Worm (Caenorhabditis elegans) whole organism, L4 larva: Measurements from ENCODE around the gene gcy-21.

Source experiments
- D1046.2 ChIP-seq: fragments of 200-800 bp; sonication (Bioruptor generic); IDR thresholded peaks from 2 replicates; pipeline ENCODE4 v1.3.6; 2022; ENCODE audit warnings: missing genetic modification characterization, missing compliant biosample characterization
- F10B5.3 ChIP-seq: sonication (generic microtip); optimal IDR thresholded peaks from 2 replicates; lab custom pipeline; 2016; ENCODE audit warnings: mild to moderate bottlenecking, missing genetic modification characterization, missing compliant biosample characterization
- F26F4.8 ChIP-seq: fragments of 200-800 bp; sonication (Bioruptor generic); conservative IDR thresholded peaks from 2 replicates; pipeline ENCODE4 v1.3.6; 2022; ENCODE audit warnings: missing genetic modification characterization, missing compliant biosample characterization
- F44E2.7 ChIP-seq: fragments of 200-800 bp; sonication (Bioruptor generic); IDR thresholded peaks from 2 replicates; pipeline ENCODE4 v2.1.2; 2022; ENCODE audit warnings: missing genetic modification characterization, missing compliant biosample characterization
- aha-1 ChIP-seq: fragments of 150-350 bp; peaks from one replicate; lab custom pipeline; 2014; ENCODE audit warnings: missing biosample characterization, missing genetic modification characterization
- ceh-32 ChIP-seq: sonication (generic microtip); optimal IDR thresholded peaks from 2 replicates; lab custom pipeline; 2016; ENCODE audit warnings: mild to moderate bottlenecking, missing genetic modification characterization, missing compliant biosample characterization; ENCODE audit not compliant: poor library complexity
- ceh-44 ChIP-seq: fragments of 200-800 bp; sonication (Bioruptor generic); IDR thresholded peaks from 2 replicates; pipeline ENCODE4 v1.3.6; 2022; ENCODE audit warnings: missing genetic modification reagents, missing genetic modification characterization, missing compliant biosample characterization
- cey-2 ChIP-seq: sonication (generic microtip); optimal IDR thresholded peaks from 3 replicates; lab custom pipeline; 2017; ENCODE audit warnings: missing genetic modification characterization, mild to moderate bottlenecking, missing compliant biosample characterization, antibody characterized with exemption, borderline replicate concordance; ENCODE audit not compliant: insufficient read depth
- ctbp-1 ChIP-seq: fragments of 200-800 bp; sonication (Bioruptor generic); IDR thresholded peaks from 2 replicates; pipeline ENCODE4 v1.3.6; 2022; ENCODE audit warnings: missing genetic modification reagents, missing genetic modification characterization, missing compliant biosample characterization
- daf-16 ChIP-seq, 3 experiments: sonication (generic microtip); optimal IDR thresholded peaks; 2 replicates each; lab custom pipeline; 2016 to 2017; ENCODE audit warnings: missing genetic modification characterization in 3 of 3, missing genetic modification reagents in 3 of 3, mild to moderate bottlenecking in 2 of 3, missing compliant biosample characterization in 2 of 3, missing biosample characterization in 1 of 3, moderate library complexity in 1 of 3
- daf-8 ChIP-seq: fragments of 200-800 bp; sonication (Bioruptor generic); IDR thresholded peaks from 2 replicates; pipeline ENCODE4 v1.3.6; 2022; ENCODE audit warnings: missing genetic modification characterization, missing compliant biosample characterization
- dmd-8 ChIP-seq: fragments of 200-800 bp; sonication (Bioruptor generic); IDR thresholded peaks from 2 replicates; pipeline ENCODE4 v1.3.6; 2022; ENCODE audit warnings: missing genetic modification characterization, missing compliant biosample characterization
- dmd-9 ChIP-seq: fragments of 200-800 bp; sonication (Bioruptor generic); IDR thresholded peaks from 2 replicates; pipeline ENCODE4 v1.3.6; 2022; ENCODE audit warnings: missing genetic modification reagents, missing genetic modification characterization, missing compliant biosample characterization
- dpl-1 ChIP-seq: fragments of 150-350 bp; optimal IDR thresholded peaks from 2 replicates; lab custom pipeline; 2014; ENCODE audit warnings: missing biosample characterization, missing genetic modification reagents, missing genetic modification characterization
- duxl-1 ChIP-seq: sonication (generic microtip); optimal IDR thresholded peaks from 2 replicates; lab custom pipeline; 2016; ENCODE audit warnings: mild to moderate bottlenecking, missing genetic modification characterization, moderate library complexity, missing compliant biosample characterization; ENCODE audit not compliant: poor library complexity
- hlh-30 ChIP-seq: sonication (generic microtip); optimal IDR thresholded peaks from 2 replicates; lab custom pipeline; 2017; ENCODE audit warnings: antibody characterized with exemption, mild to moderate bottlenecking, missing genetic modification characterization, missing compliant biosample characterization; ENCODE audit not compliant: insufficient read depth
- lin-1 ChIP-seq: fragments of 200-800 bp; sonication (Bioruptor generic); IDR thresholded peaks from 2 replicates; pipeline ENCODE4 v1.3.6; 2022; ENCODE audit warnings: missing genetic modification reagents, missing genetic modification characterization, missing compliant biosample characterization
- lin-13 ChIP-seq: fragments of 150-350 bp; optimal IDR thresholded peaks from 2 replicates; lab custom pipeline; 2014; ENCODE audit warnings: missing biosample characterization, missing genetic modification reagents, missing genetic modification characterization
- lin-29 ChIP-seq: fragments of 200-800 bp; sonication (Bioruptor generic); IDR thresholded peaks from 2 replicates; pipeline ENCODE4 v1.3.6; 2022; ENCODE audit warnings: missing genetic modification reagents, missing genetic modification characterization, missing compliant biosample characterization
- lin-39 ChIP-seq: fragments of 150-350 bp; optimal IDR thresholded peaks from 2 replicates; lab custom pipeline; 2014; ENCODE audit warnings: missing biosample characterization, missing genetic modification reagents, missing genetic modification characterization
- lir-3 ChIP-seq: sonication (generic microtip); optimal IDR thresholded peaks from 2 replicates; lab custom pipeline; 2016; ENCODE audit warnings: mild to moderate bottlenecking, missing genetic modification characterization, missing compliant biosample characterization
- lsy-2 ChIP-seq, 2 experiments: fragments of 150-350 bp in 1 of 2; sonication (generic microtip) in 1 of 2; optimal IDR thresholded peaks; 2 replicates each; lab custom pipeline; 2014 to 2017; ENCODE audit warnings: missing biosample characterization in 2 of 2, missing genetic modification characterization in 2 of 2
- madf-5 ChIP-seq, 2 experiments: fragments of 200-800 bp; sonication (Bioruptor generic); IDR thresholded peaks; 2 replicates each; pipeline ENCODE4 v1.3.6; 2022; ENCODE audit warnings: missing compliant biosample characterization in 2 of 2, missing genetic modification characterization in 2 of 2
- madf-9 ChIP-seq: fragments of 200-800 bp; sonication (Bioruptor generic); conservative IDR thresholded peaks from 2 replicates; pipeline ENCODE4 v1.3.6; 2022; ENCODE audit warnings: missing genetic modification reagents, missing genetic modification characterization, missing compliant biosample characterization
- mdl-1 ChIP-seq, 2 experiments: fragments of 150-350 bp in 1 of 2; sonication (generic microtip) in 1 of 2; optimal IDR thresholded peaks; 2 replicates each; lab custom pipeline; 2014 to 2017; ENCODE audit warnings: missing biosample characterization in 2 of 2, missing genetic modification characterization in 2 of 2
- mdt-29 ChIP-seq: fragments of 200-800 bp; sonication (Bioruptor generic); IDR thresholded peaks from 2 replicates; pipeline ENCODE4 v1.3.6; 2022; ENCODE audit warnings: missing genetic modification reagents, missing genetic modification characterization, missing compliant biosample characterization
- nhr-11 ChIP-seq: fragments of 150-350 bp; optimal IDR thresholded peaks from 2 replicates; lab custom pipeline; 2014; ENCODE audit warnings: missing biosample characterization, missing genetic modification characterization
- nhr-237 ChIP-seq: sonication (generic microtip); optimal IDR thresholded peaks from 2 replicates; lab custom pipeline; 2017; ENCODE audit warnings: missing biosample characterization, missing genetic modification characterization
- nhr-25 ChIP-seq: sonication (generic microtip); optimal IDR thresholded peaks from 2 replicates; lab custom pipeline; 2017; ENCODE audit warnings: missing genetic modification characterization, mild to moderate bottlenecking, missing compliant biosample characterization, antibody characterized with exemption, moderate library complexity, borderline replicate concordance; ENCODE audit not compliant: insufficient read depth
- nhr-41 ChIP-seq: fragments of 200-800 bp; sonication (Bioruptor generic); IDR thresholded peaks from 2 replicates; pipeline ENCODE4 v1.3.6; 2022; ENCODE audit warnings: missing genetic modification reagents, missing genetic modification characterization, missing compliant biosample characterization
- nhr-77 ChIP-seq: fragments of 150-350 bp; optimal IDR thresholded peaks from 2 replicates; lab custom pipeline; 2014; ENCODE audit warnings: missing biosample characterization, missing genetic modification characterization
- saeg-2 ChIP-seq: fragments of 200-800 bp; sonication (Bioruptor generic); IDR thresholded peaks from 2 replicates; pipeline ENCODE4 v1.3.6; 2022; ENCODE audit warnings: missing genetic modification reagents, missing genetic modification characterization, missing compliant biosample characterization
- snpc-4 ChIP-seq: fragments of 150-350 bp; optimal IDR thresholded peaks from 2 replicates; lab custom pipeline; 2014; ENCODE audit warnings: missing biosample characterization, missing genetic modification characterization
- vab-7 ChIP-seq: fragments of 200-800 bp; sonication (Bioruptor generic); IDR thresholded peaks from 2 replicates; pipeline ENCODE4 v1.3.6; 2022; ENCODE audit warnings: missing genetic modification reagents, missing genetic modification characterization, missing compliant biosample characterization

The gcy-21 gene

ce11 chrII:2684208-2684607 lies 24.7 kb downstream of the gcy-21 start, which contains the start of gene ceh-87:
Gene ceh-87, minus strand, starts transcription at chrII:2684308.
- TF ChIP-seq madf-9 (GFP tag; lab: Robert Waterston, UW): no peak
- no peak for TF ChIP-seq dpl-1 (GFP tag; lab: Kevin White, UChicago)
- TF ChIP-seq lir-3: no peak
- TF ChIP-seq ceh-44 (GFP tag; lab: Robert Waterston, UW): no peak
- no peak for TF ChIP-seq D1046.2
- no peak for TF ChIP-seq madf-5 (GFP tag; IDR thresholded peaks at IDR 0.05; lab: Robert Waterston, UW)
- TF ChIP-seq lin-39 (tag; lab: Kevin White, UChicago): no peak
- TF ChIP-seq dmd-8 (GFP tag; lab: Robert Waterston, UW): no peak
- no peak for TF ChIP-seq vab-7 (GFP tag; lab: Robert Waterston, UW)
- no peak for TF ChIP-seq lsy-2 (tag; optimal IDR thresholded peaks at IDR 0.05; lab: Kevin White, UChicago)
- TF ChIP-seq cey-2 (tag; lab: Kevin White, UChicago): no peak
- TF ChIP-seq lin-29 (GFP tag; lab: Robert Waterston, UW): no peak
- TF ChIP-seq nhr-77 (tag; lab: Kevin White, UChicago): no peak
- no peak for TF ChIP-seq daf-8 (GFP tag; lab: Robert Waterston, UW)
- TF ChIP-seq ceh-32: no peak
- no peak for TF ChIP-seq hlh-30 (tag; lab: Kevin White, UChicago)
- no peak for TF ChIP-seq duxl-1 (tag; lab: Kevin White, UChicago)
- no peak for TF ChIP-seq nhr-41 (GFP tag; lab: Robert Waterston, UW)
- no peak for TF ChIP-seq snpc-4 (tag; lab: Kevin White, UChicago)
- TF ChIP-seq mdl-1 (tag; optimal IDR thresholded peaks at IDR 0.05; lab: Kevin White, UChicago): no peak

- TF ChIP-seq aha-1 (tag; lab: Kevin White, UChicago) (peak; percentile 96), lin-13 (GFP tag; lab: Kevin White, UChicago) (no peak), madf-9 (GFP tag; lab: Robert Waterston, UW) (no peak)
Observed at ce11 chrII:2684783-2685182, 25.3 kb downstream of the gcy-21 start.

ce11 chrII:2686985-2687675 lies 27.7 kb downstream of the gcy-21 start, which contains the start of the genes sup-9 and nspf-1:
Gene sup-9, minus strand, starts transcription at chrII:2687027.
Gene nspf-1, plus strand, starts transcription at chrII:2687625.
- TF ChIP-seq saeg-2 (GFP tag; lab: Robert Waterston, UW) (no peak), mdt-29 (GFP tag; lab: Robert Waterston, UW) (no peak), daf-16 (GFP tag; optimal IDR thresholded peaks at IDR 0.05; lab: Kevin White, UChicago) (peak in 1 of 2 experiments; percentile 45), daf-16 (tag; optimal IDR thresholded peaks at IDR 0.05; lab: Kevin White, UChicago) (no peak), F44E2.7 (no peak), nhr-237 (no peak), aha-1 (tag; lab: Kevin White, UChicago) (no peak), nhr-11 (tag; lab: Kevin White, UChicago) (peak; percentile 9), ceh-32 (no peak), F26F4.8 (GFP tag; lab: Robert Waterston, UW) (no peak), dmd-9 (GFP tag; lab: Robert Waterston, UW) (no peak), dmd-8 (GFP tag; lab: Robert Waterston, UW) (no peak), D1046.2 (no peak), lin-1 (GFP tag; lab: Robert Waterston, UW) (no peak), F10B5.3 (tag; lab: Kevin White, UChicago) (no peak), ctbp-1 (GFP tag; lab: Robert Waterston, UW) (0 out of 2 replicates have a peak, but pooled peaks have one; percentile 32), nhr-25 (no peak), daf-8 (GFP tag; lab: Robert Waterston, UW) (no peak)
